Fruit fly (Drosophila melanogaster) whole organism, embryonic: ENCODE measurements around the gene CG7296.

Experiments
- Atf3 ChIP-seq: fragments of 200-800 bp; sonication (Bioruptor generic); optimal IDR thresholded peaks from 3 replicates; lab custom pipeline; 2016; ENCODE audit warnings: missing biosample characterization, missing genetic modification characterization
- CG12219 ChIP-seq: fragments of 200-800 bp; sonication (Bioruptor generic); optimal IDR thresholded peaks from 3 replicates; lab custom pipeline; 2018; ENCODE audit warnings: missing biosample characterization, mild to moderate bottlenecking, missing genetic modification characterization
- CG12744 ChIP-seq: fragments of 200-800 bp; sonication (Bioruptor generic); optimal IDR thresholded peaks from 2 replicates; lab custom pipeline; 2016; ENCODE audit warnings: missing biosample characterization, missing genetic modification characterization
- CG13123 ChIP-seq: fragments of 200-800 bp; sonication (Bioruptor generic); optimal IDR thresholded peaks from 2 replicates; lab custom pipeline; 2016; ENCODE audit warnings: missing biosample characterization, missing genetic modification characterization
- CG15601 ChIP-seq: fragments of 200-800 bp; sonication (Bioruptor generic); optimal IDR thresholded peaks from 3 replicates; lab custom pipeline; 2019; ENCODE audit warnings: missing biosample characterization, mild to moderate bottlenecking, missing genetic modification characterization, moderate library complexity
- CG1602 ChIP-seq: fragments of 200-800 bp; sonication (Bioruptor generic); optimal IDR thresholded peaks from 3 replicates; lab custom pipeline; 2016; ENCODE audit warnings: missing biosample characterization, missing genetic modification characterization
- CG1647 ChIP-seq: fragments of 200-800 bp; sonication (Bioruptor generic); optimal IDR thresholded peaks from 3 replicates; lab custom pipeline; 2016; ENCODE audit warnings: missing biosample characterization, missing genetic modification characterization
- CG16815 ChIP-seq: fragments of 200-800 bp; sonication (Bioruptor generic); optimal IDR thresholded peaks from 3 replicates; lab custom pipeline; 2017; ENCODE audit warnings: missing biosample characterization, mild to moderate bottlenecking, missing genetic modification characterization
- CG17361 ChIP-seq: fragments of 200-800 bp; sonication (Bioruptor generic); IDR thresholded peaks from 3 replicates; pipeline ENCODE4 v1.3.6; 2022; ENCODE audit warnings: missing biosample characterization, missing genetic modification characterization
- CG17612 ChIP-seq: fragments of 200-800 bp; sonication (Bioruptor generic); IDR thresholded peaks from 2 replicates; pipeline ENCODE4 v1.3.6; 2022; ENCODE audit warnings: missing biosample characterization, missing genetic modification characterization
- CG3065 ChIP-seq: fragments of 200-800 bp; sonication (Bioruptor generic); optimal IDR thresholded peaks from 2 replicates; lab custom pipeline; 2016; ENCODE audit warnings: missing biosample characterization, missing genetic modification characterization
- CG33557 ChIP-seq: fragments of 200-800 bp; sonication (Bioruptor generic); optimal IDR thresholded peaks from 2 replicates; lab custom pipeline; 2019; ENCODE audit warnings: missing biosample characterization, mild to moderate bottlenecking, missing genetic modification characterization, moderate library complexity
- CG7357 ChIP-seq: fragments of 200-800 bp; sonication (Bioruptor generic); IDR thresholded peaks from 3 replicates; pipeline ENCODE4 v1.3.6; 2022; ENCODE audit warnings: missing biosample characterization, missing genetic modification characterization
- CG7556 ChIP-seq: fragments of 200-800 bp; sonication (Bioruptor generic); optimal IDR thresholded peaks from 2 replicates; lab custom pipeline; 2017; ENCODE audit warnings: missing biosample characterization, mild to moderate bottlenecking, missing genetic modification characterization
- CG7963 ChIP-seq: fragments of 200-800 bp; sonication (Bioruptor generic); IDR thresholded peaks from 3 replicates; pipeline ENCODE4 v1.3.6; 2022; ENCODE audit warnings: missing biosample characterization, missing genetic modification characterization; ENCODE audit not compliant: partially characterized antibody
- CG9876 ChIP-seq: fragments of 200-800 bp; sonication (Bioruptor generic); optimal IDR thresholded peaks from 2 replicates; lab custom pipeline; 2016; ENCODE audit warnings: missing biosample characterization, missing genetic modification characterization
- Camta ChIP-seq: fragments of 200-800 bp; sonication (Bioruptor generic); optimal IDR thresholded peaks from 2 replicates; lab custom pipeline; 2016; ENCODE audit warnings: missing biosample characterization, missing genetic modification characterization
- CkIIα-i1 ChIP-seq: fragments of 200-800 bp; sonication (Bioruptor generic); IDR thresholded peaks from 2 replicates; pipeline ENCODE4 v1.3.6; 2022; ENCODE audit warnings: missing biosample characterization, missing genetic modification characterization
- Deaf1 ChIP-seq: fragments of 200-800 bp; optimal IDR thresholded peaks from 3 replicates; lab custom pipeline; 2019; ENCODE audit warnings: missing biosample characterization, mild to moderate bottlenecking, missing genetic modification characterization, moderate library complexity
- Dref ChIP-seq: fragments of 200-800 bp; sonication (Bioruptor generic); IDR thresholded peaks from 2 replicates; pipeline ENCODE4 v1.3.6; 2022; ENCODE audit warnings: missing biosample characterization, missing genetic modification characterization
- Gsc ChIP-seq: fragments of 200-800 bp; sonication (Bioruptor generic); IDR thresholded peaks from 2 replicates; pipeline ENCODE4 v1.3.6; 2022; ENCODE audit warnings: missing biosample characterization, missing genetic modification characterization
- HLHmδ ChIP-seq: fragments of 200-800 bp; sonication (Bioruptor generic); optimal IDR thresholded peaks from 2 replicates; lab custom pipeline; 2018; ENCODE audit warnings: missing biosample characterization, mild to moderate bottlenecking, missing genetic modification characterization, moderate library complexity
- Lpt ChIP-seq: fragments of >200 bp; optimal IDR thresholded peaks from 2 replicates; lab custom pipeline; 2018; ENCODE audit warnings: missing biosample characterization, missing genetic modification characterization
- MTF-1 ChIP-seq: fragments of 200-800 bp; sonication (Bioruptor generic); optimal IDR thresholded peaks from 2 replicates; lab custom pipeline; 2018; ENCODE audit warnings: missing biosample characterization, mild to moderate bottlenecking, missing genetic modification characterization, borderline replicate concordance
- Med ChIP-seq: fragments of 200-800 bp; sonication (Bioruptor generic); peaks from one replicate; lab custom pipeline; 2016; ENCODE audit warnings: missing biosample characterization, missing genetic modification characterization, mild to moderate bottlenecking, inconsistent platforms, moderate library complexity
- Meics ChIP-seq: fragments of 200-800 bp; sonication (Bioruptor generic); optimal IDR thresholded peaks from 2 replicates; lab custom pipeline; 2017; ENCODE audit warnings: missing biosample characterization, mild to moderate bottlenecking, missing genetic modification characterization
- NfI ChIP-seq: fragments of 200-800 bp; sonication (Bioruptor generic); optimal IDR thresholded peaks from 3 replicates; lab custom pipeline; 2018; ENCODE audit warnings: missing biosample characterization, mild to moderate bottlenecking, missing genetic modification characterization, moderate library complexity
- Opbp ChIP-seq: fragments of 200-800 bp; sonication (Bioruptor generic); IDR thresholded peaks from 3 replicates; pipeline ENCODE4 v1.3.6; 2022; ENCODE audit warnings: missing biosample characterization, missing genetic modification characterization; ENCODE audit not compliant: partially characterized antibody
- Poxn ChIP-seq: fragments of 200-800 bp; sonication (Bioruptor generic); IDR thresholded peaks from 2 replicates; pipeline ENCODE4 v1.3.6; 2022; ENCODE audit warnings: missing biosample characterization, missing genetic modification characterization
- Ravus ChIP-seq: fragments of 200-800 bp; sonication (Bioruptor generic); IDR thresholded peaks from 2 replicates; pipeline ENCODE4 v1.3.6; 2022; ENCODE audit warnings: missing biosample characterization, missing genetic modification characterization
- chm ChIP-seq: fragments of 200-800 bp; sonication (Bioruptor generic); IDR thresholded peaks from 2 replicates; pipeline ENCODE4 v1.3.6; 2022; ENCODE audit warnings: missing biosample characterization, missing genetic modification characterization
- danr ChIP-seq: fragments of 200-800 bp; sonication (Bioruptor generic); IDR thresholded peaks from 2 replicates; pipeline ENCODE4 v1.3.6; 2022; ENCODE audit warnings: missing biosample characterization, missing genetic modification characterization
- gsb-n ChIP-seq: fragments of 200-800 bp; sonication (Bioruptor generic); optimal IDR thresholded peaks from 3 replicates; lab custom pipeline; 2018; ENCODE audit warnings: missing biosample characterization, mild to moderate bottlenecking, missing genetic modification characterization
- hkb ChIP-seq, 2 experiments: fragments of 200-800 bp in 1 of 2; fragments of >200 bp in 1 of 2; sonication (Bioruptor generic) in 1 of 2; IDR thresholded peaks in 1 of 2; optimal IDR thresholded peaks in 1 of 2; 2 replicates each; pipeline versions ENCODE4 v1.3.6 to Lab custom; 2017 to 2022; ENCODE audit warnings: missing biosample characterization in 1 of 2, missing genetic modification characterization in 1 of 2
- knrl ChIP-seq: fragments of 200-800 bp; sonication (Bioruptor generic); IDR thresholded peaks from 3 replicates; pipeline ENCODE4 v1.3.6; 2022; ENCODE audit warnings: missing biosample characterization, missing genetic modification characterization; ENCODE audit not compliant: partially characterized antibody
- lab ChIP-seq: fragments of 200-800 bp; sonication (Bioruptor generic); optimal IDR thresholded peaks from 3 replicates; lab custom pipeline; 2017; ENCODE audit warnings: missing biosample characterization, missing genetic modification characterization, mild to moderate bottlenecking, moderate library complexity, missing genetic modification reagents
- nmo ChIP-seq: fragments of 200-800 bp; sonication (Bioruptor generic); optimal IDR thresholded peaks from 2 replicates; lab custom pipeline; 2018; ENCODE audit warnings: missing biosample characterization, mild to moderate bottlenecking, missing genetic modification characterization, moderate library complexity
- otp ChIP-seq: fragments of 200-800 bp; sonication (Bioruptor generic); IDR thresholded peaks from 3 replicates; pipeline ENCODE4, ENCODE4 v1.3.6; 2022; ENCODE audit warnings: missing biosample characterization, missing genetic modification characterization
- p53 ChIP-seq: fragments of 200-800 bp; sonication (Bioruptor generic); optimal IDR thresholded peaks from 2 replicates; lab custom pipeline; 2016; ENCODE audit warnings: missing biosample characterization, missing genetic modification characterization
- peb ChIP-seq: fragments of 200-800 bp; sonication (Bioruptor generic); IDR thresholded peaks from 2 replicates; pipeline ENCODE4 v1.3.6; 2022; ENCODE audit warnings: missing biosample characterization, missing genetic modification characterization
- ranshi ChIP-seq: fragments of 200-800 bp; sonication (Bioruptor generic); IDR thresholded peaks from 2 replicates; pipeline ENCODE4 v1.3.6; 2022; ENCODE audit warnings: missing biosample characterization, missing genetic modification characterization
- scrt ChIP-seq: fragments of 200-800 bp; sonication (Bioruptor generic); optimal IDR thresholded peaks from 2 replicates; lab custom pipeline; 2018; ENCODE audit warnings: missing biosample characterization, mild to moderate bottlenecking, missing genetic modification characterization, moderate library complexity
- seq ChIP-seq: fragments of 200-800 bp; sonication (Bioruptor generic); IDR thresholded peaks from 2 replicates; pipeline ENCODE4 v1.3.6; 2022; ENCODE audit warnings: missing biosample characterization, missing genetic modification characterization
- sima ChIP-seq: fragments of 200-800 bp; sonication (Bioruptor generic); optimal IDR thresholded peaks from 2 replicates; lab custom pipeline; 2016; ENCODE audit warnings: missing biosample characterization, missing genetic modification characterization
- slbo ChIP-seq: fragments of 200-800 bp; sonication (Bioruptor generic); IDR thresholded peaks from 2 replicates; pipeline ENCODE4 v1.3.6; 2022; ENCODE audit warnings: missing biosample characterization, missing genetic modification characterization
- stwl ChIP-seq: fragments of 200-800 bp; sonication (Bioruptor generic); optimal IDR thresholded peaks from 3 replicates; lab custom pipeline; 2018; ENCODE audit warnings: missing biosample characterization, mild to moderate bottlenecking, missing genetic modification characterization, moderate library complexity
- tio ChIP-seq: fragments of 200-800 bp; sonication (Bioruptor generic); optimal IDR thresholded peaks from 2 replicates; lab custom pipeline; 2017; ENCODE audit warnings: missing biosample characterization, missing genetic modification characterization, inconsistent platforms
- tll ChIP-seq, 2 experiments: fragments of 200-800 bp in 1 of 2; fragments of >200 bp in 1 of 2; sonication (Bioruptor generic) in 1 of 2; optimal IDR thresholded peaks; 2 replicates each; lab custom pipeline; 2017 to 2019; ENCODE audit warnings: missing biosample characterization in 2 of 2, missing genetic modification characterization in 2 of 2, mild to moderate bottlenecking in 1 of 2, moderate library complexity in 1 of 2
- trem ChIP-seq: fragments of 200-800 bp; optimal IDR thresholded peaks from 3 replicates; lab custom pipeline; 2019; ENCODE audit warnings: missing biosample characterization, mild to moderate bottlenecking, missing genetic modification characterization, moderate library complexity
- z ChIP-seq: fragments of 200-800 bp; sonication (Bioruptor generic); IDR thresholded peaks from 3 replicates; pipeline ENCODE4 v1.3.6; 2022; ENCODE audit warnings: missing biosample characterization, missing genetic modification characterization
- zen2 ChIP-seq: fragments of 200-800 bp; sonication (Bioruptor generic); IDR thresholded peaks from 3 replicates; pipeline ENCODE4 v1.3.6; 2022; ENCODE audit warnings: missing biosample characterization, missing genetic modification characterization; ENCODE audit not compliant: partially characterized antibody

Gene CG7296

dm6 chr2L:10732343-10732808, 45.5 kb upstream of the CG7296 start, which contains the start of the genes EMC3 and Dpy-30L1 (continued):
- TF ChIP-seq HLHmδ (GFP tag; lab: Kevin White, UChicago) (no peak), danr (no peak), knrl (peak; percentile 86), CG17361 (peak; percentile 67), CG1647 (GFP tag; lab: Kevin White, UChicago) (peak; percentile 24), chm (GFP tag; lab: Robert Waterston, UW) (no peak), Med (GFP tag; lab: Kevin White, UChicago) (peak; percentile 85), Ravus (no peak), CkIIα-i1 (GFP tag; lab: Robert Waterston, UW) (no peak), Deaf1 (tag; lab: Kevin White, UChicago) (no peak), Atf3 (no peak), CG1602 (GFP tag; lab: Kevin White, UChicago) (peak; percentile 56), CG33557 (GFP tag; lab: Kevin White, UChicago) (no peak), zen2 (GFP tag; lab: Robert Waterston, UW) (peak; percentile 69; the same call in 1 of the 3 replicates), tio (GFP tag; lab: Kevin White, UChicago) (no peak), CG12744 (GFP tag; lab: Kevin White, UChicago) (peak; percentile 30), Meics (GFP tag; lab: Kevin White, UChicago) (no peak), hkb (optimal IDR thresholded peaks at IDR 0.05; lab: Kevin White, UChicago) (no peak), hkb (GFP tag; IDR thresholded peaks at IDR 0.05; lab: Robert Waterston, UW) (peak; percentile 57), CG13123 (GFP tag; lab: Kevin White, UChicago) (no peak), scrt (GFP tag; lab: Kevin White, UChicago) (no peak), CG7963 (no peak), Dref (peak; percentile 74), trem (tag; lab: Kevin White, UChicago) (peak; percentile 72), Opbp (peak; percentile 72; the same call in 2 of the 3 replicates), Poxn (GFP tag; lab: Robert Waterston, UW) (no peak), z (GFP tag; lab: Robert Waterston, UW) (no peak), CG16815 (GFP tag; lab: Kevin White, UChicago) (no peak), MTF-1 (GFP tag; lab: Kevin White, UChicago) (no peak), nmo (GFP tag; lab: Kevin White, UChicago) (peak; percentile 74), gsb-n (tag; lab: Kevin White, UChicago) (no peak), p53 (GFP tag; lab: Kevin White, UChicago) (no peak), sima (GFP tag; lab: Kevin White, UChicago) (no peak), ranshi (GFP tag; lab: Robert Waterston, UW) (peak; percentile 47; the same call in 1 of the 2 replicates), CG12219 (no peak), NfI (peak; percentile 33), CG9876 (peak; percentile 1), seq (GFP tag; lab: Robert Waterston, UW) (no peak), CG7556 (GFP tag; lab: Kevin White, UChicago) (peak; percentile 34), CG17612 (GFP tag; lab: Robert Waterston, UW) (no peak), stwl (tag; lab: Kevin White, UChicago) (peak; percentile 93), Lpt (no peak), CG3065 (GFP tag; lab: Kevin White, UChicago) (no peak), peb (GFP tag; lab: Robert Waterston, UW) (no peak), slbo (GFP tag; lab: Robert Waterston, UW) (peak; percentile 60), otp (GFP tag; lab: Robert Waterston, UW) (no peak), CG15601 (tag; lab: Kevin White, UChicago) (peak; percentile 79), Gsc (GFP tag; lab: Robert Waterston, UW) (no peak), lab (GFP tag; lab: Kevin White, UChicago) (no peak), Camta (GFP tag; lab: Kevin White, UChicago) (peak; percentile 13), tll (GFP tag; optimal IDR thresholded peaks at IDR 0.05; lab: Kevin White, UChicago) (peak in 1 of 2 experiments; percentile 38), CG7357 (GFP tag; lab: Robert Waterston, UW) (no peak)
